Fruit fly (Drosophila melanogaster): ENCODE data around the gene GCS1.

The GCS1 gene

dm6 chrX:11325175-11325768 lies 22.5 kb downstream of the GCS1 start, which contains the start of gene Gapvd1 (continued):
- TF ChIP-seq vnd (GFP tag; IDR thresholded peaks at IDR 0.05; ENCODE audit: partially characterized antibody), result peak; percentile 79
- TF ChIP-seq unc-4 (GFP tag; IDR thresholded peaks at IDR 0.05; ENCODE audit: partially characterized antibody), result peak; percentile 83
- no peak for TF ChIP-seq Oli (tag; optimal IDR thresholded peaks at IDR 0.05)
- TF ChIP-seq gfzf (GFP tag; optimal IDR thresholded peaks at IDR 0.05), result peak; percentile 22
- peak; percentile 44; the same call in 1 of the 2 replicates for TF ChIP-seq slbo (GFP tag; IDR thresholded peaks at IDR 0.05)
- no peak for TF ChIP-seq shn (GFP tag; optimal IDR thresholded peaks at IDR 0.05)
- peak; percentile 84 for TF ChIP-seq BEAF-32 (GFP tag; optimal IDR thresholded peaks at IDR 0.05)
- TF ChIP-seq slou (GFP tag; optimal IDR thresholded peaks at IDR 0.05), result no peak
- peak; percentile 80 for TF ChIP-seq nerfin-2 (GFP tag; IDR thresholded peaks at IDR 0.05; ENCODE audit: partially characterized antibody)
- TF ChIP-seq Ravus (GFP tag; IDR thresholded peaks at IDR 0.05), result no peak
- no peak for TF ChIP-seq gem (tag; optimal IDR thresholded peaks at IDR 0.05)
- no peak for TF ChIP-seq prd (optimal IDR thresholded peaks at IDR 0.05)
- TF ChIP-seq prd (GFP tag; IDR thresholded peaks at IDR 0.05), result no peak
- TF ChIP-seq Hsf (GFP tag; optimal IDR thresholded peaks at IDR 0.05), result no peak
- TF ChIP-seq bowl (GFP tag; IDR thresholded peaks at IDR 0.05), result no peak
- peak; percentile 21 for TF ChIP-seq Bteb2 (GFP tag; optimal IDR thresholded peaks at IDR 0.05)
- TF ChIP-seq zfh2 (GFP tag; optimal IDR thresholded peaks at IDR 0.05), result peak; percentile 8
- TF ChIP-seq slp2 (GFP tag; optimal IDR thresholded peaks at IDR 0.05), result no peak
- TF ChIP-seq Sin3A (optimal IDR thresholded peaks at IDR 0.05), result peak; percentile 37
- TF ChIP-seq knrl (GFP tag; IDR thresholded peaks at IDR 0.05; ENCODE audit: partially characterized antibody), result peak; percentile 84
- TF ChIP-seq CG30020 (tag; optimal IDR thresholded peaks at IDR 0.05), result peak; percentile 20
- TF ChIP-seq dpn (GFP tag; optimal IDR thresholded peaks at IDR 0.05), result peak; percentile 10 to 20
- no peak for TF ChIP-seq CG12942 (GFP tag; optimal IDR thresholded peaks at IDR 0.05)
- TF ChIP-seq bcd (GFP tag; optimal IDR thresholded peaks at IDR 0.05), result no peak
- TF ChIP-seq zfh1 (GFP tag; IDR thresholded peaks at IDR 0.05), result peak; percentile 61; the same call in 2 of the 3 replicates
- TF ChIP-seq sqz (GFP tag; optimal IDR thresholded peaks at IDR 0.05), result peak; percentile 16
- TF ChIP-seq CG3847 (GFP tag; IDR thresholded peaks at IDR 0.05), result 0 out of 2 replicates have a peak, but pooled peaks have one; percentile 15
- peak; percentile 12 for TF ChIP-seq CG17829 (tag; optimal IDR thresholded peaks at IDR 0.05)
- 0 out of 2 replicates have a peak, but pooled peaks have one; percentile 21 for TF ChIP-seq E2f1 (GFP tag; IDR thresholded peaks at IDR 0.05)
- peak; percentile 77; the same call in 2 of the 4 replicates for TF ChIP-seq chinmo (GFP tag; IDR thresholded peaks at IDR 0.05; ENCODE audit: partially characterized antibody)
- TF ChIP-seq lola (GFP tag; optimal IDR thresholded peaks at IDR 0.05), result no peak
- peak; percentile 60 for TF ChIP-seq CG4617 (GFP tag; optimal IDR thresholded peaks at IDR 0.05; ENCODE audit: borderline replicate concordance)
- TF ChIP-seq tna (GFP tag; IDR thresholded peaks at IDR 0.05; ENCODE audit: partially characterized antibody), result peak; percentile 80
- peak in 1 of 2 experiments; percentile 16 for TF ChIP-seq Pdp1 (GFP tag; optimal IDR thresholded peaks at IDR 0.05)
- no peak for TF ChIP-seq bigmax (GFP tag; optimal IDR thresholded peaks at IDR 0.05)
- TF ChIP-seq gt (GFP tag; IDR thresholded peaks at IDR 0.05), result no peak
- TF ChIP-seq esg (GFP tag; conservative IDR thresholded peaks at IDR 0.05), result no peak
- peak; percentile 94 for TF ChIP-seq Dref (GFP tag; IDR thresholded peaks at IDR 0.05)
- peak; percentile 78 for TF ChIP-seq CG34224 (GFP tag; IDR thresholded peaks at IDR 0.05; ENCODE audit: partially characterized antibody)
- no peak for TF ChIP-seq dimm (GFP tag; IDR thresholded peaks at IDR 0.05)
- peak; percentile 75 for TF ChIP-seq Doc3 (GFP tag; IDR thresholded peaks at IDR 0.05; ENCODE audit: partially characterized antibody)
- peak; percentile 89 for TF ChIP-seq Opbp (GFP tag; IDR thresholded peaks at IDR 0.05; ENCODE audit: partially characterized antibody)
- no peak for TF ChIP-seq CG10959 (GFP tag; IDR thresholded peaks at IDR 0.05)
- TF ChIP-seq CG10147 (GFP tag; optimal IDR thresholded peaks at IDR 0.05), result no peak
- TF ChIP-seq CG9932 (GFP tag; IDR thresholded peaks at IDR 0.05), result peak; percentile 65; the same call in 1 of the 2 replicates
- TF ChIP-seq CG17328 (GFP tag; IDR thresholded peaks at IDR 0.05), result 0 out of 2 replicates have a peak, but pooled peaks have one; percentile 14
- TF ChIP-seq Fer1 (GFP tag; optimal IDR thresholded peaks at IDR 0.05), result no peak
- peak; percentile 49 for TF ChIP-seq CG15479 (GFP tag; optimal IDR thresholded peaks at IDR 0.05)
- peak; percentile 7 for TF ChIP-seq ewg (GFP tag; optimal IDR thresholded peaks at IDR 0.05)
